Fruit fly (Drosophila melanogaster) whole organism, prepupa: ENCODE measurements around the gene tilB.
A peak's percentile ranks its signal among the peaks of the same experiment; 100 is the strongest.

ENCODE experiments used
- CG10631 ChIP-seq: fragments of 200-800 bp; sonication (Bioruptor generic); optimal IDR thresholded peaks from 2 replicates; lab custom pipeline; 2016; ENCODE audit warnings: missing biosample characterization, missing genetic modification characterization
- CG11294 ChIP-seq: fragments of 200-800 bp; sonication (Bioruptor generic); IDR thresholded peaks from 2 replicates; pipeline ENCODE4 v1.3.6; 2022; ENCODE audit warnings: missing biosample characterization, missing genetic modification characterization
- CG11902 ChIP-seq: fragments of 200-800 bp; sonication (Bioruptor generic); optimal IDR thresholded peaks from 3 replicates; lab custom pipeline; 2016; ENCODE audit warnings: missing biosample characterization, missing genetic modification characterization
- CG1621 ChIP-seq: fragments of 200-800 bp; sonication (Bioruptor generic); optimal IDR thresholded peaks from 3 replicates; lab custom pipeline; 2018; ENCODE audit warnings: missing biosample characterization, mild to moderate bottlenecking, missing genetic modification characterization
- CG3032 ChIP-seq: fragments of 200-800 bp; optimal IDR thresholded peaks from 2 replicates; lab custom pipeline; 2019; ENCODE audit warnings: missing biosample characterization, mild to moderate bottlenecking, missing genetic modification characterization, moderate library complexity
- CG31627 ChIP-seq: fragments of 200-800 bp; sonication (Bioruptor generic); optimal IDR thresholded peaks from 3 replicates; lab custom pipeline; 2016; ENCODE audit warnings: missing biosample characterization, missing genetic modification characterization
- CG32006 ChIP-seq: fragments of 200-800 bp; sonication (Bioruptor generic); optimal IDR thresholded peaks from 3 replicates; lab custom pipeline; 2017; ENCODE audit warnings: missing biosample characterization, mild to moderate bottlenecking, missing genetic modification characterization
- CG34406 ChIP-seq: fragments of 200-800 bp; sonication (Bioruptor generic); optimal IDR thresholded peaks from 3 replicates; lab custom pipeline; 2016; ENCODE audit warnings: missing biosample characterization, missing genetic modification characterization
- CG3919 ChIP-seq: fragments of 200-800 bp; sonication (Bioruptor generic); optimal IDR thresholded peaks from 3 replicates; lab custom pipeline; 2016; ENCODE audit warnings: missing biosample characterization, missing genetic modification characterization
- CG4318 ChIP-seq: fragments of 200-800 bp; sonication (Bioruptor generic); optimal IDR thresholded peaks from 3 replicates; lab custom pipeline; 2017; ENCODE audit warnings: missing biosample characterization, mild to moderate bottlenecking, missing genetic modification characterization
- CG6163 ChIP-seq: fragments of 200-800 bp; sonication (Bioruptor generic); IDR thresholded peaks from 3 replicates; pipeline ENCODE4 v1.3.6; 2022; ENCODE audit warnings: missing biosample characterization, missing genetic modification characterization
- CG6808 ChIP-seq: fragments of 200-800 bp; sonication (Bioruptor generic); optimal IDR thresholded peaks from 3 replicates; lab custom pipeline; 2017; ENCODE audit warnings: missing biosample characterization, missing genetic modification characterization, mild to moderate bottlenecking, moderate library complexity, missing genetic modification reagents
- CG6854 ChIP-seq: fragments of 200-800 bp; sonication (Bioruptor generic); optimal IDR thresholded peaks from 2 replicates; lab custom pipeline; 2017; ENCODE audit warnings: missing biosample characterization, mild to moderate bottlenecking, missing genetic modification characterization
- CG7368 ChIP-seq: fragments of 200-800 bp; sonication (Bioruptor generic); optimal IDR thresholded peaks from 3 replicates; lab custom pipeline; 2016; ENCODE audit warnings: missing biosample characterization, missing genetic modification characterization
- CG8119 ChIP-seq: fragments of 200-800 bp; sonication (Bioruptor generic); IDR thresholded peaks from 3 replicates; pipeline ENCODE4 v1.3.6; 2022; ENCODE audit warnings: missing biosample characterization, missing genetic modification characterization
- CG8319 ChIP-seq: fragments of 200-800 bp; sonication (Bioruptor generic); optimal IDR thresholded peaks from 3 replicates; lab custom pipeline; 2016; ENCODE audit warnings: missing biosample characterization, missing genetic modification characterization
- CG8632 ChIP-seq: fragments of 200-800 bp; sonication (Bioruptor generic); optimal IDR thresholded peaks from 3 replicates; lab custom pipeline; 2016; ENCODE audit warnings: missing biosample characterization, missing genetic modification characterization
- CG9139 ChIP-seq: fragments of 200-800 bp; sonication (Bioruptor generic); optimal IDR thresholded peaks from 3 replicates; lab custom pipeline; 2017; ENCODE audit warnings: missing biosample characterization, mild to moderate bottlenecking, missing genetic modification characterization
- Eip78C ChIP-seq: fragments of 200-800 bp; sonication (Bioruptor generic); peaks from one replicate; lab custom pipeline; 2016; ENCODE audit warnings: missing biosample characterization, missing genetic modification characterization
- Eip93F ChIP-seq: fragments of 200-800 bp; sonication (Bioruptor generic); optimal IDR thresholded peaks from 2 replicates; lab custom pipeline; 2016; ENCODE audit warnings: missing biosample characterization, mild to moderate bottlenecking, missing genetic modification characterization
- Ets21C ChIP-seq: fragments of 200-800 bp; sonication (Bioruptor generic); optimal IDR thresholded peaks from 3 replicates; lab custom pipeline; 2016; ENCODE audit warnings: missing biosample characterization, missing genetic modification characterization
- Ets96B ChIP-seq: fragments of 200-800 bp; optimal IDR thresholded peaks from 2 replicates; lab custom pipeline; 2019; ENCODE audit warnings: missing biosample characterization, mild to moderate bottlenecking, missing genetic modification characterization, moderate library complexity
- Hr4 ChIP-seq: fragments of 200-800 bp; sonication (Bioruptor generic); optimal IDR thresholded peaks from 3 replicates; lab custom pipeline; 2016; ENCODE audit warnings: missing biosample characterization, missing genetic modification characterization
- Smox ChIP-seq: fragments of 200-800 bp; sonication (Bioruptor generic); optimal IDR thresholded peaks from 3 replicates; lab custom pipeline; 2016; ENCODE audit warnings: missing biosample characterization, missing genetic modification characterization
- Sox102F ChIP-seq: fragments of 200-800 bp; sonication (Bioruptor generic); optimal IDR thresholded peaks from 2 replicates; lab custom pipeline; 2016; ENCODE audit warnings: missing biosample characterization, mild to moderate bottlenecking, missing genetic modification characterization
- Sox14 ChIP-seq: fragments of 200-800 bp; sonication (Bioruptor generic); optimal IDR thresholded peaks from 3 replicates; lab custom pipeline; 2016; ENCODE audit warnings: missing biosample characterization, missing genetic modification characterization
- Sox15 ChIP-seq: fragments of 200-800 bp; sonication (Bioruptor generic); optimal IDR thresholded peaks from 3 replicates; lab custom pipeline; 2016; ENCODE audit warnings: missing biosample characterization, missing genetic modification characterization
- achi ChIP-seq: fragments of 200-800 bp; sonication (Bioruptor generic); optimal IDR thresholded peaks from 3 replicates; lab custom pipeline; 2016; ENCODE audit warnings: missing biosample characterization, missing genetic modification characterization
- acj6 ChIP-seq: fragments of 200-800 bp; sonication (Bioruptor generic); optimal IDR thresholded peaks from 3 replicates; lab custom pipeline; 2016; ENCODE audit warnings: missing biosample characterization, missing genetic modification characterization
- dsx ChIP-seq: fragments of 200-800 bp; optimal IDR thresholded peaks from 3 replicates; lab custom pipeline; 2019; ENCODE audit warnings: missing biosample characterization, mild to moderate bottlenecking, missing genetic modification characterization, moderate library complexity; ENCODE audit not compliant: poor library complexity, severe bottlenecking
- eg ChIP-seq: fragments of 200-800 bp; sonication (Bioruptor generic); IDR thresholded peaks from 3 replicates; pipeline ENCODE4 v1.3.6; 2022; ENCODE audit warnings: missing biosample characterization, missing genetic modification characterization
- fd85E ChIP-seq: fragments of 200-800 bp; sonication (Bioruptor generic); optimal IDR thresholded peaks from 3 replicates; lab custom pipeline; 2016; ENCODE audit warnings: missing biosample characterization, missing genetic modification characterization
- lz ChIP-seq: fragments of 200-800 bp; sonication (Bioruptor generic); optimal IDR thresholded peaks from 3 replicates; lab custom pipeline; 2016; ENCODE audit warnings: missing biosample characterization, missing genetic modification characterization
- net ChIP-seq: fragments of 200-800 bp; sonication (Bioruptor generic); optimal IDR thresholded peaks from 3 replicates; lab custom pipeline; 2016; ENCODE audit warnings: missing biosample characterization, missing genetic modification characterization
- pdm3 ChIP-seq: fragments of 200-800 bp; sonication (Bioruptor generic); optimal IDR thresholded peaks from 3 replicates; lab custom pipeline; 2016; ENCODE audit warnings: missing biosample characterization, missing genetic modification characterization
- ss ChIP-seq, 2 experiments: fragments of 200-800 bp; sonication (Bioruptor generic); optimal IDR thresholded peaks; 2 replicates in 1 of 2; 3 replicates in 1 of 2; lab custom pipeline; 2017 to 2018; ENCODE audit warnings: mild to moderate bottlenecking in 2 of 2, missing biosample characterization in 2 of 2, missing genetic modification characterization in 2 of 2, moderate library complexity in 1 of 2
- topi ChIP-seq: fragments of 200-800 bp; sonication (Bioruptor generic); optimal IDR thresholded peaks from 3 replicates; lab custom pipeline; 2016; ENCODE audit warnings: missing biosample characterization, missing genetic modification characterization
- vri ChIP-seq: fragments of 200-800 bp; sonication (Bioruptor generic); optimal IDR thresholded peaks from 3 replicates; lab custom pipeline; 2016; ENCODE audit warnings: missing biosample characterization, mild to moderate bottlenecking, missing genetic modification characterization

The tilB gene

dm6 chrX:22481860-22482544, 32.5 kb downstream of the tilB start, which contains the start of the genes Cp110 and CG12576:
Gene Cp110, plus strand, starts transcription at chrX:22482082.
Gene CG12576, minus strand, starts transcription at chrX:22482357.
- peak; percentile 19 for TF ChIP-seq CG10631 (GFP tag; lab: Kevin White, UChicago)
- TF ChIP-seq Eip78C (GFP tag; lab: Kevin White, UChicago), result peak; percentile 25
- no peak for TF ChIP-seq CG11902 (GFP tag; lab: Kevin White, UChicago)
- TF ChIP-seq lz (GFP tag; lab: Kevin White, UChicago), result no peak
- TF ChIP-seq, all 60 proteins: peak for 2

- TF ChIP-seq CG8319 (GFP tag; lab: Kevin White, UChicago) (no peak), CG9139 (GFP tag; lab: Kevin White, UChicago) (no peak), Eip78C (GFP tag; lab: Kevin White, UChicago) (peak; percentile 15), vri (GFP tag; lab: Kevin White, UChicago) (no peak), Smox (GFP tag; lab: Kevin White, UChicago) (no peak), CG31627 (GFP tag; lab: Kevin White, UChicago) (no peak), acj6 (GFP tag; lab: Kevin White, UChicago) (no peak)
These were observed 37.0 kb downstream of the tilB start for dm6 chrX:22486487-22486886.

- TF ChIP-seq CG7368 (GFP tag; lab: Kevin White, UChicago) (no peak), net (no peak), vri (GFP tag; lab: Kevin White, UChicago) (peak; percentile 61), CG32006 (GFP tag; lab: Kevin White, UChicago) (no peak), CG6163 (GFP tag; lab: Robert Waterston, UW) (0 out of 3 replicates have a peak, but pooled peaks have one; percentile 20), CG8119 (GFP tag; lab: Robert Waterston, UW) (0 out of 3 replicates have a peak, but pooled peaks have one; percentile 10), ss (GFP tag; optimal IDR thresholded peaks at IDR 0.05; lab: Kevin White, UChicago) (peak in 1 of 2 experiments; percentile 31), Sox14 (GFP tag; lab: Kevin White, UChicago) (no peak), fd85E (no peak), CG8319 (GFP tag; lab: Kevin White, UChicago) (no peak), CG3919 (GFP tag; lab: Kevin White, UChicago) (no peak), CG3032 (tag; lab: Kevin White, UChicago) (no peak), CG6808 (GFP tag; lab: Kevin White, UChicago) (no peak)
These were observed 37.5 kb downstream of the tilB start for dm6 chrX:22486919-22487634.

dm6 chrX:22487667-22488593, 38.4 kb downstream of the tilB start:
- TF ChIP-seq ss (GFP tag; optimal IDR thresholded peaks at IDR 0.05; lab: Kevin White, UChicago) (no peak), topi (peak; percentile 16), CG8119 (GFP tag; lab: Robert Waterston, UW) (peak; percentile 34; the same call in 2 of the 3 replicates), achi (GFP tag; lab: Kevin White, UChicago) (peak; percentile 21), lz (GFP tag; lab: Kevin White, UChicago) (peak; percentile 24), CG6808 (GFP tag; lab: Kevin White, UChicago) (peak; percentile 21), eg (GFP tag; lab: Robert Waterston, UW) (peak; percentile 57), CG8632 (GFP tag; lab: Kevin White, UChicago) (no peak), Sox14 (GFP tag; lab: Kevin White, UChicago) (no peak), CG6854 (GFP tag; lab: Kevin White, UChicago) (peak; percentile 49), CG31627 (GFP tag; lab: Kevin White, UChicago) (peak; percentile 22), CG11294 (no peak), Sox102F (no peak), Hr4 (GFP tag; lab: Kevin White, UChicago) (no peak), CG34406 (GFP tag; lab: Kevin White, UChicago) (peak; percentile 25), CG3032 (tag; lab: Kevin White, UChicago) (peak; percentile 46), CG8319 (GFP tag; lab: Kevin White, UChicago) (no peak), dsx (no peak), fd85E (no peak), CG4318 (GFP tag; lab: Kevin White, UChicago) (no peak), CG1621 (tag; lab: Kevin White, UChicago) (no peak), CG11902 (GFP tag; lab: Kevin White, UChicago) (no peak), CG6163 (GFP tag; lab: Robert Waterston, UW) (peak; percentile 53; the same call in 2 of the 3 replicates), Ets21C (GFP tag; lab: Kevin White, UChicago) (no peak), Sox15 (GFP tag; lab: Kevin White, UChicago) (no peak), pdm3 (GFP tag; lab: Kevin White, UChicago) (peak; percentile 10), Eip93F (GFP tag; lab: Kevin White, UChicago) (no peak), CG3919 (GFP tag; lab: Kevin White, UChicago) (peak; percentile 39), Ets96B (tag; lab: Kevin White, UChicago) (peak; percentile 43)
